Worm (Caenorhabditis elegans) whole organism, dauer: ENCODE measurements around the gene T13F2.4.
"Not testable (repeated sequence)": the region's sequence is repeated elsewhere in the genome, so short reads cannot be mapped to it uniquely, and the experiment has no call there.

Experiments used
- unc-62 ChIP-seq: sonication (generic microtip); optimal IDR thresholded peaks from 2 replicates; lab custom pipeline; 2017; ENCODE audit warnings: missing biosample characterization, missing genetic modification reagents, missing genetic modification characterization

Gene T13F2.4

ce11 chrIV:9811487-9811886 is 21.9 kb downstream of the T13F2.4 start:
- no peak for TF ChIP-seq unc-62 (GFP tag; lab: Kevin White, UChicago)

ce11 chrIV:9815432-9815831 is 25.8 kb downstream of the T13F2.4 start, which contains the start of gene egl-20:
TSS of gene egl-20 (minus strand) at chrIV:9815532.
- TF ChIP-seq unc-62 (GFP tag; lab: Kevin White, UChicago), result no peak

- TF ChIP-seq unc-62 (GFP tag; lab: Kevin White, UChicago), result no peak
These were observed 32.0 kb downstream of the T13F2.4 start, which contains the start of gene col-123 for ce11 chrIV:9821621-9822020. TSS of gene col-123 (plus strand) at chrIV:9821921.

ce11 chrIV:9822585-9822984 is 33.0 kb downstream of the T13F2.4 start:
- no peak for TF ChIP-seq unc-62 (GFP tag; lab: Kevin White, UChicago)

ce11 chrIV:9824480-9824879 is 34.9 kb downstream of the T13F2.4 start, which contains the start of gene catp-6:
TSS of gene catp-6 (minus strand) at chrIV:9824580.
- TF ChIP-seq unc-62 (GFP tag; lab: Kevin White, UChicago), result no peak

ce11 chrIV:9825196-9825744 is 35.7 kb downstream of the T13F2.4 start, which contains the start of gene mtr-4:
TSS of gene mtr-4 (plus strand) at chrIV:9825694.
- TF ChIP-seq unc-62 (GFP tag; lab: Kevin White, UChicago), result no peak

ce11 chrIV:9832586-9832985 is 43.0 kb downstream of the T13F2.4 start, which contains the start of gene kin-21:
TSS of gene kin-21 (plus strand) at chrIV:9832886.
- TF ChIP-seq unc-62 (GFP tag; lab: Kevin White, UChicago), result no peak

ce11 chrIV:9833337-9833736 is 43.7 kb downstream of the T13F2.4 start:
- TF ChIP-seq unc-62 (GFP tag; lab: Kevin White, UChicago), result no peak

- no peak for TF ChIP-seq unc-62 (GFP tag; lab: Kevin White, UChicago)
These were observed 46.7 kb downstream of the T13F2.4 start, which contains the start of gene msp-81 for ce11 chrIV:9836317-9836716. TSS of gene msp-81 (minus strand) at chrIV:9836417.

ce11 chrIV:9837349-9837748 is 47.8 kb downstream of the T13F2.4 start, which contains the start of gene msp-10:
TSS of gene msp-10 (plus strand) at chrIV:9837649.
- not testable (repeated sequence) for TF ChIP-seq unc-62 (GFP tag; lab: Kevin White, UChicago)

- TF ChIP-seq unc-62 (GFP tag; lab: Kevin White, UChicago), result no peak
These were observed 51.5 kb downstream of the T13F2.4 start, which contains the start of the genes kin-24 and msp-56 for ce11 chrIV:9840984-9841590. TSS of gene kin-24 (minus strand) at chrIV:9841084. TSS of gene msp-56 (plus strand) at chrIV:9841540.
